Fruit fly (Drosophila melanogaster) whole organism, embryonic: ENCODE results near the gene mRpS18B.

Experiments
- Atf3 ChIP-seq: fragments of 200-800 bp; sonication (Bioruptor generic); optimal IDR thresholded peaks from 3 replicates; lab custom pipeline; 2016; ENCODE audit warnings: missing biosample characterization, missing genetic modification characterization
- Bdp1 ChIP-seq: fragments of 200-800 bp; sonication (Bioruptor generic); optimal IDR thresholded peaks from 3 replicates; lab custom pipeline; 2016; ENCODE audit warnings: missing biosample characterization, missing genetic modification characterization
- CG10209 ChIP-seq: fragments of 200-800 bp; sonication (Bioruptor generic); optimal IDR thresholded peaks from 3 replicates; lab custom pipeline; 2017; ENCODE audit warnings: missing biosample characterization, mild to moderate bottlenecking, missing genetic modification characterization, missing genetic modification reagents
- CG10959 ChIP-seq: fragments of 200-800 bp; sonication (Bioruptor generic); IDR thresholded peaks from 2 replicates; pipeline ENCODE4 v1.3.6; 2022; ENCODE audit warnings: missing biosample characterization, missing genetic modification characterization
- CG11085 ChIP-seq: fragments of 200-800 bp; sonication (Bioruptor generic); IDR thresholded peaks from 2 replicates; pipeline ENCODE4 v1.3.6; 2022; ENCODE audit warnings: missing biosample characterization, missing genetic modification characterization
- CG11695 ChIP-seq: fragments of 200-800 bp; sonication (Bioruptor generic); IDR thresholded peaks from 3 replicates; pipeline ENCODE4 v1.3.6; 2022; ENCODE audit warnings: missing biosample characterization, missing genetic modification characterization
- CG12769 ChIP-seq: fragments of 200-800 bp; sonication (Bioruptor generic); optimal IDR thresholded peaks from 2 replicates; lab custom pipeline; 2019; ENCODE audit warnings: missing biosample characterization, mild to moderate bottlenecking, missing genetic modification characterization, moderate library complexity
- CG13287 ChIP-seq: fragments of 200-800 bp; sonication (Bioruptor generic); IDR thresholded peaks from 2 replicates; pipeline ENCODE4 v1.3.6; 2022; ENCODE audit warnings: missing biosample characterization, missing genetic modification characterization; ENCODE audit not compliant: partially characterized antibody
- CG14710 ChIP-seq: fragments of 200-800 bp; sonication (Bioruptor generic); optimal IDR thresholded peaks from 3 replicates; lab custom pipeline; 2019; ENCODE audit warnings: missing biosample characterization, mild to moderate bottlenecking, missing genetic modification characterization, moderate library complexity
- CG15269 ChIP-seq: fragments of 200-800 bp; sonication (Bioruptor generic); optimal IDR thresholded peaks from 2 replicates; lab custom pipeline; 2018; ENCODE audit warnings: missing biosample characterization, mild to moderate bottlenecking, missing genetic modification characterization, moderate library complexity
- CG15479 ChIP-seq: fragments of 200-800 bp; sonication (Bioruptor generic); optimal IDR thresholded peaks from 3 replicates; lab custom pipeline; 2019; ENCODE audit warnings: missing biosample characterization, mild to moderate bottlenecking, missing genetic modification characterization, moderate library complexity
- CG15696 ChIP-seq: fragments of 200-800 bp; sonication (Bioruptor generic); optimal IDR thresholded peaks from 2 replicates; lab custom pipeline; 2019; ENCODE audit warnings: missing biosample characterization, mild to moderate bottlenecking, missing genetic modification characterization, moderate library complexity
- CG17568 ChIP-seq: fragments of 200-800 bp; sonication (Bioruptor generic); optimal IDR thresholded peaks from 2 replicates; lab custom pipeline; 2018; ENCODE audit warnings: missing biosample characterization, mild to moderate bottlenecking, missing genetic modification characterization, moderate library complexity
- CG2875 ChIP-seq: fragments of 200-800 bp; sonication (Bioruptor generic); optimal IDR thresholded peaks from 2 replicates; lab custom pipeline; 2017; ENCODE audit warnings: missing biosample characterization, mild to moderate bottlenecking, missing genetic modification characterization, missing genetic modification reagents
- CG3163 ChIP-seq: fragments of 200-800 bp; sonication (Bioruptor generic); optimal IDR thresholded peaks from 3 replicates; lab custom pipeline; 2016; ENCODE audit warnings: missing biosample characterization, missing genetic modification characterization
- CG3847 ChIP-seq: fragments of 200-800 bp; sonication (Bioruptor generic); IDR thresholded peaks from 2 replicates; pipeline ENCODE4 v1.3.6; 2022; ENCODE audit warnings: missing biosample characterization, missing genetic modification characterization
- CG4424 ChIP-seq: fragments of 200-800 bp; sonication (Bioruptor generic); optimal IDR thresholded peaks from 3 replicates; lab custom pipeline; 2016; ENCODE audit warnings: missing biosample characterization, missing genetic modification characterization
- CG6254 ChIP-seq: fragments of 200-800 bp; sonication (Bioruptor generic); optimal IDR thresholded peaks from 3 replicates; lab custom pipeline; 2017; ENCODE audit warnings: mild to moderate bottlenecking, missing biosample characterization, missing genetic modification reagents, missing genetic modification characterization
- CG6765 ChIP-seq: fragments of 200-800 bp; sonication (Bioruptor generic); optimal IDR thresholded peaks from 3 replicates; lab custom pipeline; 2017; ENCODE audit warnings: missing biosample characterization, mild to moderate bottlenecking, missing genetic modification characterization
- Dip3 ChIP-seq: fragments of 200-800 bp; sonication (Bioruptor generic); optimal IDR thresholded peaks from 3 replicates; lab custom pipeline; 2016; ENCODE audit warnings: missing biosample characterization, missing genetic modification characterization
- Drgx ChIP-seq: fragments of 200-800 bp; sonication (Bioruptor generic); IDR thresholded peaks from 2 replicates; pipeline ENCODE4 v1.3.6; 2022; ENCODE audit warnings: missing biosample characterization, missing genetic modification characterization
- Gsc ChIP-seq: fragments of 200-800 bp; sonication (Bioruptor generic); IDR thresholded peaks from 2 replicates; pipeline ENCODE4 v1.3.6; 2022; ENCODE audit warnings: missing biosample characterization, missing genetic modification characterization
- Hmx ChIP-seq: fragments of 200-800 bp; sonication (Bioruptor generic); optimal IDR thresholded peaks from 2 replicates; lab custom pipeline; 2016; ENCODE audit warnings: missing biosample characterization, missing genetic modification characterization
- Lpt ChIP-seq: fragments of >200 bp; optimal IDR thresholded peaks from 2 replicates; lab custom pipeline; 2018; ENCODE audit warnings: missing biosample characterization, missing genetic modification characterization
- PHDP ChIP-seq: fragments of 200-800 bp; sonication (Bioruptor generic); optimal IDR thresholded peaks from 3 replicates; lab custom pipeline; 2018; ENCODE audit warnings: missing biosample characterization, mild to moderate bottlenecking, missing genetic modification characterization, moderate library complexity
- Six4 ChIP-seq: fragments of 200-800 bp; sonication (Bioruptor generic); optimal IDR thresholded peaks from 2 replicates; lab custom pipeline; 2016; ENCODE audit warnings: missing biosample characterization, missing genetic modification characterization
- ac ChIP-seq: fragments of 200-800 bp; sonication (Bioruptor generic); optimal IDR thresholded peaks from 3 replicates; lab custom pipeline; 2017; ENCODE audit warnings: missing biosample characterization, mild to moderate bottlenecking, missing genetic modification characterization
- bbx ChIP-seq: fragments of 200-800 bp; sonication (Bioruptor generic); IDR thresholded peaks from 2 replicates; pipeline ENCODE4 v1.3.6; 2022; ENCODE audit warnings: missing biosample characterization, missing genetic modification characterization; ENCODE audit not compliant: partially characterized antibody
- bcd ChIP-seq: fragments of 200-800 bp; sonication (Bioruptor generic); optimal IDR thresholded peaks from 2 replicates; lab custom pipeline; 2017; ENCODE audit warnings: missing biosample characterization, mild to moderate bottlenecking, missing genetic modification characterization
- corto ChIP-seq: fragments of 200-800 bp; sonication (Bioruptor generic); optimal IDR thresholded peaks from 2 replicates; lab custom pipeline; 2016; ENCODE audit warnings: missing biosample characterization, mild to moderate bottlenecking, missing genetic modification characterization, moderate library complexity
- esg ChIP-seq: fragments of 200-800 bp; sonication (Bioruptor generic); conservative IDR thresholded peaks from 2 replicates; pipeline ENCODE4 v1.3.6; 2022; ENCODE audit warnings: missing biosample characterization, missing genetic modification characterization
- fru ChIP-seq: fragments of >200 bp; optimal IDR thresholded peaks from 2 replicates; lab custom pipeline; 2017
- gfzf ChIP-seq: fragments of 200-800 bp; sonication (Bioruptor generic); optimal IDR thresholded peaks from 2 replicates; lab custom pipeline; 2016; ENCODE audit warnings: missing biosample characterization, mild to moderate bottlenecking, missing genetic modification characterization, moderate library complexity
- gro ChIP-seq: fragments of 200-800 bp; sonication (Bioruptor generic); optimal IDR thresholded peaks from 2 replicates; lab custom pipeline; 2016; ENCODE audit warnings: missing biosample characterization, missing genetic modification characterization
- gt ChIP-seq: fragments of 200-800 bp; sonication (Bioruptor generic); IDR thresholded peaks from 2 replicates; pipeline ENCODE4 v1.3.6; 2022; ENCODE audit warnings: missing biosample characterization, missing genetic modification characterization
- ham ChIP-seq: fragments of 200-800 bp; sonication (Bioruptor generic); IDR thresholded peaks from 2 replicates; pipeline ENCODE4 v1.3.6; 2022; ENCODE audit warnings: missing biosample characterization, missing genetic modification characterization
- lola ChIP-seq, 3 experiments: fragments of >200 bp in 2 of 3; fragments of 200-800 bp in 1 of 3; sonication (Bioruptor generic) in 1 of 3; optimal IDR thresholded peaks; 2 replicates each; lab custom pipeline; 2017 to 2019; ENCODE audit warnings: missing biosample characterization in 3 of 3, missing genetic modification characterization in 3 of 3, mild to moderate bottlenecking in 1 of 3, moderate library complexity in 1 of 3
- maf-S ChIP-seq: fragments of 200-800 bp; sonication (Bioruptor generic); optimal IDR thresholded peaks from 2 replicates; lab custom pipeline; 2016; ENCODE audit warnings: missing biosample characterization, missing genetic modification characterization
- mam ChIP-seq: fragments of 200-800 bp; sonication (Bioruptor generic); optimal IDR thresholded peaks from 3 replicates; lab custom pipeline; 2016; ENCODE audit warnings: missing biosample characterization, missing genetic modification characterization
- mld ChIP-seq: fragments of 200-800 bp; sonication (Bioruptor generic); IDR thresholded peaks from 3 replicates; pipeline ENCODE4 v1.3.6; 2022; ENCODE audit warnings: missing biosample characterization, missing genetic modification characterization; ENCODE audit not compliant: partially characterized antibody
- pnt ChIP-seq: fragments of 200-800 bp; sonication (Bioruptor generic); optimal IDR thresholded peaks from 3 replicates; lab custom pipeline; 2016; ENCODE audit warnings: missing biosample characterization, missing genetic modification characterization
- pzg ChIP-seq: fragments of 200-800 bp; sonication (Bioruptor generic); optimal IDR thresholded peaks from 3 replicates; lab custom pipeline; 2018; ENCODE audit warnings: missing biosample characterization, mild to moderate bottlenecking, missing genetic modification characterization, moderate library complexity
- ranshi ChIP-seq: fragments of 200-800 bp; sonication (Bioruptor generic); IDR thresholded peaks from 2 replicates; pipeline ENCODE4 v1.3.6; 2022; ENCODE audit warnings: missing biosample characterization, missing genetic modification characterization
- schlank ChIP-seq: fragments of 200-800 bp; sonication (Bioruptor generic); optimal IDR thresholded peaks from 2 replicates; lab custom pipeline; 2018; ENCODE audit warnings: missing biosample characterization, mild to moderate bottlenecking, missing genetic modification characterization
- sisA ChIP-seq: fragments of 200-800 bp; sonication (Bioruptor generic); IDR thresholded peaks from 2 replicates; pipeline ENCODE4 v1.3.6; 2022; ENCODE audit warnings: missing biosample characterization, missing genetic modification characterization
- sna ChIP-seq: fragments of 200-800 bp; sonication (Bioruptor generic); IDR thresholded peaks from 2 replicates; pipeline ENCODE4 v1.3.6; 2022; ENCODE audit warnings: missing biosample characterization, missing genetic modification characterization; ENCODE audit not compliant: partially characterized antibody
- sob ChIP-seq: fragments of 200-800 bp; sonication (Bioruptor generic); IDR thresholded peaks from 2 replicates; pipeline ENCODE4 v1.3.6; 2022; ENCODE audit warnings: missing biosample characterization, missing genetic modification characterization
- tin ChIP-seq: fragments of 200-800 bp; sonication (Bioruptor generic); optimal IDR thresholded peaks from 3 replicates; lab custom pipeline; 2016; ENCODE audit warnings: missing biosample characterization, missing genetic modification characterization
- trem ChIP-seq: fragments of 200-800 bp; optimal IDR thresholded peaks from 3 replicates; lab custom pipeline; 2019; ENCODE audit warnings: missing biosample characterization, mild to moderate bottlenecking, missing genetic modification characterization, moderate library complexity
- tx ChIP-seq: fragments of 200-800 bp; sonication (Bioruptor generic); optimal IDR thresholded peaks from 2 replicates; lab custom pipeline; 2016; ENCODE audit warnings: missing biosample characterization, missing genetic modification characterization

mRpS18B gene

DNA sequence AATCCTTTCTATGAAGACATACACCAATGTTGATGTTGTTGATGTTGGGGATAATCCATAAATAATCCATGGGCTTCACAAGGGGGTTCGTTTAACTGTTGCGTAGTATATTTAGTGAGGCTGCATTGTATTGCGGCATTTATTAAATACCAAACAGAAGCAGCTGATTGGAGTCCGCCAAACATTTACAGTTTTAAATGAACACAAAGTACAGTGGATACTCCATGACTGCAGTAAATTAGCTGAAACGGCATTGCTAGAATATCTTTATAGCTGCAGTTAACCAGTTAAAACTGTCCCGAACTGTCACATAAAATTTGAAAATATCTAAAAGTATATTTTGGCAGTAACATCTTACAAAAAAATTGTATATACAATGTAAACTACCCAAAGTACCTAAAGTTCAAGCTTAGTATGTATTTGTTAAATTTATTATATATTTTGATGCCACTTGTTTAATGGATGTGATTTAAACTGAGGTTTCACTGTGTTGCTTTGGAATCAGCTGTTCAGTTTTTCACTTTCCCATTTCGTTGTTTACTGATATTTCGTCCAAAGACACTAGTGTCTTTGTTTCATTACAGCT lies 5.9 kb downstream of the mRpS18B start, which contains the start of the genes CG10747 and Pyroxd1 (continued):
- peak; percentile 98 for TF ChIP-seq CG10209
- TF ChIP-seq CG6765 (GFP tag; lab: Kevin White, UChicago), result peak; percentile 91
- TF ChIP-seq tin (GFP tag; lab: Kevin White, UChicago), result peak; percentile 97
- TF ChIP-seq CG15269, result peak; percentile 98
- peak; percentile 76 for TF ChIP-seq CG3163 (GFP tag; lab: Kevin White, UChicago)
- peak; percentile 96 for TF ChIP-seq bcd (GFP tag; lab: Kevin White, UChicago)
- peak; percentile 96 for TF ChIP-seq sisA (GFP tag; lab: Robert Waterston, UW)
- peak; percentile 97 for TF ChIP-seq CG3847 (GFP tag; lab: Robert Waterston, UW)
- peak; percentile 96 for TF ChIP-seq Dip3 (GFP tag; lab: Kevin White, UChicago)
- peak; percentile 88 for TF ChIP-seq CG2875 (GFP tag; lab: Kevin White, UChicago)
- TF ChIP-seq Lpt, result no peak
- TF ChIP-seq corto, result peak; percentile 89
- peak; percentile 91 for TF ChIP-seq trem (tag; lab: Kevin White, UChicago)
- peak; percentile 94 for TF ChIP-seq ranshi (GFP tag; lab: Robert Waterston, UW)
- peak; percentile 93 for TF ChIP-seq Six4 (GFP tag; lab: Kevin White, UChicago)
- peak; percentile 94 for TF ChIP-seq Hmx (GFP tag; lab: Kevin White, UChicago)
- TF ChIP-seq Drgx (GFP tag; lab: Robert Waterston, UW), result peak; percentile 98
- TF ChIP-seq maf-S (GFP tag; lab: Kevin White, UChicago), result peak; percentile 93
- TF ChIP-seq tx, result peak; percentile 93
- peak; percentile 67 for TF ChIP-seq CG15479
- TF ChIP-seq Atf3 (GFP tag; lab: Kevin White, UChicago), result peak; percentile 87
- peak; percentile 89 for TF ChIP-seq CG11085 (GFP tag; lab: Robert Waterston, UW)
- TF ChIP-seq fru (lab: Kevin White, UChicago), result no peak
- peak; percentile 94 for TF ChIP-seq schlank (tag; lab: Kevin White, UChicago)
- TF ChIP-seq CG15696 (tag; lab: Kevin White, UChicago), result peak; percentile 94
- peak; percentile 78 for TF ChIP-seq gfzf (GFP tag; lab: Kevin White, UChicago)
- TF ChIP-seq mld (GFP tag; lab: Robert Waterston, UW), result no peak
- peak; percentile 95 for TF ChIP-seq CG11695 (GFP tag; lab: Robert Waterston, UW)
- peak; percentile 97 for TF ChIP-seq sob
- no peak for TF ChIP-seq sna
- TF ChIP-seq esg (GFP tag; lab: Robert Waterston, UW), result peak; percentile 96
- TF ChIP-seq PHDP, result peak; percentile 97
- TF ChIP-seq CG10959 (GFP tag; lab: Robert Waterston, UW), result peak; percentile 79
- peak; percentile 80 for TF ChIP-seq pzg (GFP tag; lab: Kevin White, UChicago)
- peak; percentile 95 for TF ChIP-seq CG14710 (tag; lab: Kevin White, UChicago)
- TF ChIP-seq gro (GFP tag; lab: Kevin White, UChicago), result peak; percentile 95
- TF ChIP-seq pnt (GFP tag; lab: Kevin White, UChicago), result peak; percentile 95
- TF ChIP-seq ac (GFP tag; lab: Kevin White, UChicago), result peak; percentile 90
- TF ChIP-seq ham (GFP tag; lab: Robert Waterston, UW), result peak; percentile 87
- TF ChIP-seq CG17568, result peak; percentile 96
- TF ChIP-seq Gsc (GFP tag; lab: Robert Waterston, UW), result peak; percentile 66
- TF ChIP-seq CG13287 (GFP tag; lab: Robert Waterston, UW), result peak; percentile 31; the same call in 1 of the 2 replicates
- peak; percentile 88 for TF ChIP-seq Bdp1
- peak; percentile 97 for TF ChIP-seq mam (GFP tag; lab: Kevin White, UChicago)
- TF ChIP-seq CG12769, result peak; percentile 97
- no peak for TF ChIP-seq bbx (GFP tag; lab: Robert Waterston, UW)
- TF ChIP-seq gt (GFP tag; lab: Robert Waterston, UW), result peak; percentile 81
- peak; percentile 96 for TF ChIP-seq CG4424 (GFP tag; lab: Kevin White, UChicago)
- peak in 1 of 3 experiments; percentile 95 for TF ChIP-seq lola (GFP tag; optimal IDR thresholded peaks at IDR 0.05; lab: Kevin White, UChicago)
- TF ChIP-seq CG6254 (GFP tag; lab: Kevin White, UChicago), result peak; percentile 86
